Fruit fly (Drosophila melanogaster): ENCODE measurements around the gene CG3604.

- no peak for TF ChIP-seq kay (GFP tag; ENCODE audit: borderline replicate concordance)
- no peak for TF ChIP-seq Clk (GFP tag; optimal IDR thresholded peaks at IDR 0.05)
- TF ChIP-seq pad (GFP tag; optimal IDR thresholded peaks at IDR 0.05): no peak
- TF ChIP-seq CG11617 (GFP tag; optimal IDR thresholded peaks at IDR 0.05): no peak
- TF ChIP-seq cnc (optimal IDR thresholded peaks at IDR 0.05): no peak
- TF ChIP-seq Hr96 (GFP tag; optimal IDR thresholded peaks at IDR 0.05): no peak
- TF ChIP-seq bab1 (GFP tag; optimal IDR thresholded peaks at IDR 0.05): no peak
- TF ChIP-seq ovo (GFP tag; optimal IDR thresholded peaks at IDR 0.05): no peak
- TF ChIP-seq CG5204 (GFP tag; optimal IDR thresholded peaks at IDR 0.05): no peak
- no peak for TF ChIP-seq CG1620 (GFP tag; optimal IDR thresholded peaks at IDR 0.05)
- no peak for TF ChIP-seq CG7045 (GFP tag; optimal IDR thresholded peaks at IDR 0.05)
Observed at dm6 chr2L:3693805-3694204, 3.9 kb downstream of the CG3604 start, which contains the start of gene Acp24A4.
